Fruit fly (Drosophila melanogaster) whole organism, wandering third instar larva: ENCODE measurements around the gene Dlip1.
A peak's percentile ranks its signal among the peaks of the same experiment; 100 is the strongest.

Experiments used
- Abd-B ChIP-seq: fragments of >200 bp; optimal IDR thresholded peaks from 2 replicates; lab custom pipeline; 2017; ENCODE audit warnings: missing biosample characterization, missing genetic modification characterization
- CrebA ChIP-seq: fragments of 200-800 bp; sonication (Bioruptor generic); optimal IDR thresholded peaks from 2 replicates; lab custom pipeline; 2016; ENCODE audit warnings: missing biosample characterization, mild to moderate bottlenecking, missing genetic modification characterization, borderline replicate concordance
- Dfd ChIP-seq: fragments of >200 bp; optimal IDR thresholded peaks from 2 replicates; lab custom pipeline; 2017; ENCODE audit warnings: missing biosample characterization, missing genetic modification characterization
- HLH106 ChIP-seq: fragments of 200-800 bp; optimal IDR thresholded peaks from 3 replicates; lab custom pipeline; 2019; ENCODE audit warnings: missing biosample characterization, mild to moderate bottlenecking, missing genetic modification characterization, moderate library complexity
- Jra ChIP-seq: sonication (Bioruptor generic); optimal IDR thresholded peaks from 2 replicates; lab custom pipeline; 2016; ENCODE audit warnings: missing biosample characterization, missing genetic modification characterization
- Mio ChIP-seq: sonication (Bioruptor generic); optimal IDR thresholded peaks from 2 replicates; lab custom pipeline; 2016; ENCODE audit warnings: missing biosample characterization, missing genetic modification characterization
- br ChIP-seq: fragments of 200-800 bp; sonication (Bioruptor generic); optimal IDR thresholded peaks from 2 replicates; lab custom pipeline; 2016; ENCODE audit warnings: missing biosample characterization, missing genetic modification characterization
- dmrt93B ChIP-seq: fragments of 200-800 bp; sonication (Bioruptor generic); optimal IDR thresholded peaks from 2 replicates; lab custom pipeline; 2018; ENCODE audit warnings: missing biosample characterization, mild to moderate bottlenecking, missing genetic modification characterization
- foxo ChIP-seq, 2 experiments: fragments of 200-800 bp; sonication (Bioruptor generic); optimal IDR thresholded peaks; 2 replicates in 1 of 2; 3 replicates in 1 of 2; lab custom pipeline; 2016 to 2017; ENCODE audit warnings: missing biosample characterization in 2 of 2, missing genetic modification characterization in 2 of 2
- fru ChIP-seq: fragments of 200-800 bp; sonication (Bioruptor generic); optimal IDR thresholded peaks from 3 replicates; lab custom pipeline; 2016; ENCODE audit warnings: missing biosample characterization, mild to moderate bottlenecking, missing genetic modification characterization
- h ChIP-seq: fragments of 200-800 bp; sonication (Bioruptor generic); optimal IDR thresholded peaks from 3 replicates; lab custom pipeline; 2016; ENCODE audit warnings: missing biosample characterization, mild to moderate bottlenecking, missing genetic modification characterization
- jim ChIP-seq: fragments of 175-275, 200-325 bp; sonication (Bioruptor generic); optimal IDR thresholded peaks from 2 replicates; lab custom pipeline; 2016; ENCODE audit warnings: missing biosample characterization, mild to moderate bottlenecking, missing genetic modification characterization
- psq ChIP-seq: fragments of 200-800 bp; sonication (Bioruptor generic); optimal IDR thresholded peaks from 3 replicates; lab custom pipeline; 2017; ENCODE audit warnings: missing biosample characterization, mild to moderate bottlenecking, missing genetic modification characterization, moderate library complexity
- rgr ChIP-seq: fragments of 200-800 bp; sonication (Bioruptor generic); optimal IDR thresholded peaks from 3 replicates; lab custom pipeline; 2016; ENCODE audit warnings: missing biosample characterization, mild to moderate bottlenecking, missing genetic modification characterization
- sv ChIP-seq: fragments of 200-800 bp; sonication (Bioruptor generic); optimal IDR thresholded peaks from 3 replicates; lab custom pipeline; 2016; ENCODE audit warnings: missing biosample characterization, missing genetic modification characterization
- usp ChIP-seq: fragments of >200 bp; optimal IDR thresholded peaks from 2 replicates; lab custom pipeline; 2017; ENCODE audit warnings: missing biosample characterization, missing genetic modification characterization

Gene Dlip1

dm6 chrX:9201080-9201479, 42.7 kb downstream of the Dlip1 start:
- TF ChIP-seq br (no peak), Mio (GFP tag; lab: Kevin White, UChicago) (no peak), sv (no peak), Abd-B (GFP tag; lab: Kevin White, UChicago) (no peak), foxo (GFP tag; optimal IDR thresholded peaks at IDR 0.05; lab: Kevin White, UChicago) (no peak), Jra (no peak), psq (no peak), Dfd (GFP tag; lab: Kevin White, UChicago) (no peak), dmrt93B (GFP tag; lab: Kevin White, UChicago) (no peak), usp (GFP tag; lab: Kevin White, UChicago) (no peak)

dm6 chrX:9201866-9202681, 43.7 kb downstream of the Dlip1 start:
- no peak for TF ChIP-seq jim
- TF ChIP-seq sv: peak; percentile 4
- TF ChIP-seq CrebA (GFP tag; lab: Kevin White, UChicago): no peak
- TF ChIP-seq psq: peak; percentile 29
- TF ChIP-seq foxo (GFP tag; optimal IDR thresholded peaks at IDR 0.05; lab: Kevin White, UChicago): peak in 1 of 2 experiments; percentile 5
- peak; percentile 44 for TF ChIP-seq rgr
- TF ChIP-seq h: peak; percentile 14
- peak; percentile 21 for TF ChIP-seq fru (GFP tag; lab: Kevin White, UChicago)
- TF ChIP-seq HLH106 (tag; lab: Kevin White, UChicago): peak; percentile 44
- TF ChIP-seq, all 38 proteins: peak for 7
